Fruit fly (Drosophila melanogaster) whole organism, embryonic: Measurements from ENCODE around the gene Tailor.
A peak's percentile ranks its signal among the peaks of the same experiment; 100 is the strongest.

Source experiments
- CG10979 ChIP-seq: fragments of 200-800 bp; sonication (Bioruptor generic); optimal IDR thresholded peaks from 2 replicates; lab custom pipeline; 2018; ENCODE audit warnings: missing biosample characterization, mild to moderate bottlenecking, missing genetic modification characterization, moderate library complexity
- CG11504 ChIP-seq: fragments of 200-800 bp; sonication (Bioruptor generic); optimal IDR thresholded peaks from 3 replicates; lab custom pipeline; 2019; ENCODE audit warnings: missing biosample characterization, mild to moderate bottlenecking, missing genetic modification characterization, moderate library complexity
- CG12391 ChIP-seq: fragments of 200-800 bp; sonication (Bioruptor generic); optimal IDR thresholded peaks from 3 replicates; lab custom pipeline; 2018; ENCODE audit warnings: missing biosample characterization, mild to moderate bottlenecking, missing genetic modification characterization, moderate library complexity
- CG13424 ChIP-seq: fragments of 200-800 bp; sonication (Bioruptor generic); optimal IDR thresholded peaks from 2 replicates; lab custom pipeline; 2019; ENCODE audit warnings: missing biosample characterization, mild to moderate bottlenecking, missing genetic modification characterization, moderate library complexity
- CG14710 ChIP-seq: fragments of 200-800 bp; sonication (Bioruptor generic); optimal IDR thresholded peaks from 3 replicates; lab custom pipeline; 2019; ENCODE audit warnings: missing biosample characterization, mild to moderate bottlenecking, missing genetic modification characterization, moderate library complexity
- CG16813 ChIP-seq: fragments of 200-800 bp; sonication (Bioruptor generic); IDR thresholded peaks from 3 replicates; pipeline ENCODE4 v1.3.6; 2022; ENCODE audit warnings: missing biosample characterization, missing genetic modification characterization; ENCODE audit not compliant: partially characterized antibody
- CG17361 ChIP-seq: fragments of 200-800 bp; sonication (Bioruptor generic); IDR thresholded peaks from 3 replicates; pipeline ENCODE4 v1.3.6; 2022; ENCODE audit warnings: missing biosample characterization, missing genetic modification characterization
- CG17385 ChIP-seq: fragments of 200-800 bp; sonication (Bioruptor generic); optimal IDR thresholded peaks from 3 replicates; lab custom pipeline; 2018; ENCODE audit warnings: missing biosample characterization, mild to moderate bottlenecking, missing genetic modification characterization
- CG17829 ChIP-seq: fragments of 200-800 bp; optimal IDR thresholded peaks from 2 replicates; lab custom pipeline; 2019; ENCODE audit warnings: missing biosample characterization, mild to moderate bottlenecking, missing genetic modification characterization, moderate library complexity
- CG18262 ChIP-seq: fragments of 200-800 bp; optimal IDR thresholded peaks from 3 replicates; lab custom pipeline; 2019; ENCODE audit warnings: missing biosample characterization, mild to moderate bottlenecking, missing genetic modification characterization, moderate library complexity
- CG2120 ChIP-seq: fragments of 200-800 bp; sonication (Bioruptor generic); optimal IDR thresholded peaks from 3 replicates; lab custom pipeline; 2016; ENCODE audit warnings: missing biosample characterization, missing genetic modification characterization
- CG2712 ChIP-seq: fragments of 200-800 bp; optimal IDR thresholded peaks from 3 replicates; lab custom pipeline; 2019; ENCODE audit warnings: missing biosample characterization, mild to moderate bottlenecking, missing genetic modification characterization, moderate library complexity
- CG2875 ChIP-seq: fragments of 200-800 bp; sonication (Bioruptor generic); optimal IDR thresholded peaks from 2 replicates; lab custom pipeline; 2017; ENCODE audit warnings: missing biosample characterization, mild to moderate bottlenecking, missing genetic modification characterization, missing genetic modification reagents
- CG30403 ChIP-seq: fragments of 200-800 bp; sonication (Bioruptor generic); optimal IDR thresholded peaks from 3 replicates; lab custom pipeline; 2016; ENCODE audit warnings: missing biosample characterization, missing genetic modification characterization
- CG3065 ChIP-seq: fragments of 200-800 bp; sonication (Bioruptor generic); optimal IDR thresholded peaks from 2 replicates; lab custom pipeline; 2016; ENCODE audit warnings: missing biosample characterization, missing genetic modification characterization
- CG31441 ChIP-seq: fragments of 200-800 bp; sonication (Bioruptor generic); IDR thresholded peaks from 2 replicates; pipeline ENCODE4 v1.3.6; 2022; ENCODE audit warnings: missing biosample characterization, missing genetic modification characterization
- CG32532 ChIP-seq: fragments of 200-800 bp; sonication (Bioruptor generic); IDR thresholded peaks from 2 replicates; pipeline ENCODE4 v1.3.6; 2022; ENCODE audit warnings: missing biosample characterization, missing genetic modification characterization
- CG6254 ChIP-seq: fragments of 200-800 bp; sonication (Bioruptor generic); optimal IDR thresholded peaks from 3 replicates; lab custom pipeline; 2017; ENCODE audit warnings: mild to moderate bottlenecking, missing biosample characterization, missing genetic modification reagents, missing genetic modification characterization
- CG7556 ChIP-seq: fragments of 200-800 bp; sonication (Bioruptor generic); optimal IDR thresholded peaks from 2 replicates; lab custom pipeline; 2017; ENCODE audit warnings: missing biosample characterization, mild to moderate bottlenecking, missing genetic modification characterization
- CG8388 ChIP-seq: fragments of 200-800 bp; sonication (Bioruptor generic); optimal IDR thresholded peaks from 2 replicates; lab custom pipeline; 2019; ENCODE audit warnings: missing biosample characterization, mild to moderate bottlenecking, missing genetic modification characterization, moderate library complexity
- CG9215 ChIP-seq: fragments of 200-800 bp; sonication (Bioruptor generic); IDR thresholded peaks from 2 replicates; pipeline ENCODE4 v1.3.6; 2022; ENCODE audit warnings: missing biosample characterization, missing genetic modification characterization
- CG9817 ChIP-seq: fragments of 200-800 bp; sonication (Bioruptor generic); optimal IDR thresholded peaks from 2 replicates; lab custom pipeline; 2018; ENCODE audit warnings: missing biosample characterization, mild to moderate bottlenecking, missing genetic modification characterization, moderate library complexity
- Dip3 ChIP-seq: fragments of 200-800 bp; sonication (Bioruptor generic); optimal IDR thresholded peaks from 3 replicates; lab custom pipeline; 2016; ENCODE audit warnings: missing biosample characterization, missing genetic modification characterization
- E2f2 ChIP-seq: fragments of 200-800 bp; sonication (Bioruptor generic); IDR thresholded peaks from 2 replicates; pipeline ENCODE4 v1.3.6; 2022; ENCODE audit warnings: missing biosample characterization, missing genetic modification characterization
- Ets65A ChIP-seq: fragments of 200-800 bp; sonication (Bioruptor generic); peaks from one replicate; lab custom pipeline; 2016; ENCODE audit warnings: missing biosample characterization, missing genetic modification characterization
- Fer1 ChIP-seq: fragments of 200-800 bp; sonication (Bioruptor generic); optimal IDR thresholded peaks from 2 replicates; lab custom pipeline; 2017; ENCODE audit warnings: missing biosample characterization, mild to moderate bottlenecking, missing genetic modification characterization
- H15 ChIP-seq: fragments of 200-800 bp; sonication (Bioruptor generic); IDR thresholded peaks from 3 replicates; pipeline ENCODE4 v1.3.6; 2022; ENCODE audit warnings: missing biosample characterization, missing genetic modification characterization
- Hey ChIP-seq: fragments of 200-800 bp; sonication (Bioruptor generic); optimal IDR thresholded peaks from 3 replicates; lab custom pipeline; 2018; ENCODE audit warnings: missing biosample characterization, mild to moderate bottlenecking, missing genetic modification characterization
- HmgZ ChIP-seq: fragments of 200-800 bp; sonication (Bioruptor generic); optimal IDR thresholded peaks from 2 replicates; lab custom pipeline; 2018; ENCODE audit warnings: missing biosample characterization, mild to moderate bottlenecking, missing genetic modification characterization
- Max ChIP-seq: fragments of 200-800 bp; sonication (Bioruptor generic); optimal IDR thresholded peaks from 2 replicates; lab custom pipeline; 2016; ENCODE audit warnings: missing biosample characterization, mild to moderate bottlenecking, missing genetic modification characterization
- Med ChIP-seq: fragments of 200-800 bp; sonication (Bioruptor generic); peaks from one replicate; lab custom pipeline; 2016; ENCODE audit warnings: missing biosample characterization, missing genetic modification characterization, mild to moderate bottlenecking, inconsistent platforms, moderate library complexity
- Rfx ChIP-seq: fragments of 200-800 bp; sonication (Bioruptor generic); IDR thresholded peaks from 2 replicates; pipeline ENCODE4 v1.3.6; 2022; ENCODE audit warnings: missing biosample characterization, missing genetic modification characterization
- Scr ChIP-seq: fragments of 200-800 bp; sonication (Bioruptor generic); IDR thresholded peaks from 2 replicates; pipeline ENCODE4 v1.3.6; 2022; ENCODE audit warnings: missing biosample characterization, missing genetic modification characterization; ENCODE audit not compliant: partially characterized antibody
- ara ChIP-seq: fragments of 200-800 bp; sonication (Bioruptor generic); IDR thresholded peaks from 2 replicates; pipeline ENCODE4 v1.3.6; 2022; ENCODE audit warnings: missing biosample characterization, missing genetic modification characterization
- grau ChIP-seq: fragments of 200-800 bp; optimal IDR thresholded peaks from 3 replicates; lab custom pipeline; 2019; ENCODE audit warnings: missing biosample characterization, mild to moderate bottlenecking, missing genetic modification characterization, moderate library complexity
- hbn ChIP-seq: fragments of 200-800 bp; sonication (Bioruptor generic); IDR thresholded peaks from 2 replicates; pipeline ENCODE4 v1.3.6; 2022; ENCODE audit warnings: missing biosample characterization, missing genetic modification characterization; ENCODE audit not compliant: partially characterized antibody
- lilli ChIP-seq: fragments of 200-800 bp; sonication (Bioruptor generic); optimal IDR thresholded peaks from 3 replicates; lab custom pipeline; 2016; ENCODE audit warnings: missing biosample characterization, missing genetic modification characterization
- lov ChIP-seq, 2 experiments: fragments of 200-800 bp in 1 of 2; fragments of >200 bp in 1 of 2; sonication (Bioruptor generic) in 1 of 2; IDR thresholded peaks in 1 of 2; optimal IDR thresholded peaks in 1 of 2; 2 replicates in 1 of 2; 3 replicates in 1 of 2; pipeline versions ENCODE4 v1.3.6 to Lab custom; 2017 to 2022; ENCODE audit warnings: missing biosample characterization in 1 of 2, missing genetic modification characterization in 1 of 2
- luna ChIP-seq: fragments of 200-800 bp; sonication (Bioruptor generic); optimal IDR thresholded peaks from 2 replicates; lab custom pipeline; 2016; ENCODE audit warnings: missing biosample characterization, missing genetic modification characterization
- mam ChIP-seq: fragments of 200-800 bp; sonication (Bioruptor generic); optimal IDR thresholded peaks from 3 replicates; lab custom pipeline; 2016; ENCODE audit warnings: missing biosample characterization, missing genetic modification characterization
- nmo ChIP-seq: fragments of 200-800 bp; sonication (Bioruptor generic); optimal IDR thresholded peaks from 2 replicates; lab custom pipeline; 2018; ENCODE audit warnings: missing biosample characterization, mild to moderate bottlenecking, missing genetic modification characterization, moderate library complexity
- pzg ChIP-seq: fragments of 200-800 bp; sonication (Bioruptor generic); optimal IDR thresholded peaks from 3 replicates; lab custom pipeline; 2018; ENCODE audit warnings: missing biosample characterization, mild to moderate bottlenecking, missing genetic modification characterization, moderate library complexity
- sens ChIP-seq: fragments of 200-800 bp; sonication (Bioruptor generic); peaks from one replicate; lab custom pipeline; 2016; ENCODE audit warnings: missing biosample characterization, missing genetic modification characterization
- sim ChIP-seq: fragments of 200-800 bp; sonication (Bioruptor generic); IDR thresholded peaks from 2 replicates; pipeline ENCODE4 v1.3.6; 2022; ENCODE audit warnings: missing biosample characterization, missing genetic modification characterization
- sisA ChIP-seq: fragments of 200-800 bp; sonication (Bioruptor generic); IDR thresholded peaks from 2 replicates; pipeline ENCODE4 v1.3.6; 2022; ENCODE audit warnings: missing biosample characterization, missing genetic modification characterization
- sob ChIP-seq: fragments of 200-800 bp; sonication (Bioruptor generic); IDR thresholded peaks from 2 replicates; pipeline ENCODE4 v1.3.6; 2022; ENCODE audit warnings: missing biosample characterization, missing genetic modification characterization
- trem ChIP-seq: fragments of 200-800 bp; optimal IDR thresholded peaks from 3 replicates; lab custom pipeline; 2019; ENCODE audit warnings: missing biosample characterization, mild to moderate bottlenecking, missing genetic modification characterization, moderate library complexity
- unpg ChIP-seq: fragments of 200-800 bp; sonication (Bioruptor generic); optimal IDR thresholded peaks from 3 replicates; lab custom pipeline; 2018; ENCODE audit warnings: missing biosample characterization, mild to moderate bottlenecking, missing genetic modification characterization, moderate library complexity
- usp ChIP-seq: fragments of >200 bp; optimal IDR thresholded peaks from 2 replicates; lab custom pipeline; 2017; ENCODE audit warnings: missing biosample characterization, missing genetic modification characterization
- vvl ChIP-seq: fragments of 200-800 bp; sonication (Bioruptor generic); IDR thresholded peaks from 2 replicates; pipeline ENCODE4 v1.3.6; 2022; ENCODE audit warnings: missing biosample characterization, missing genetic modification characterization

Tailor gene

dm6 chr3R:7093592-7093991, 7.7 kb upstream of the Tailor start (continued):
- no peak for TF ChIP-seq lov (optimal IDR thresholded peaks at IDR 0.05; lab: Kevin White, UChicago)
- no peak for TF ChIP-seq lov (GFP tag; IDR thresholded peaks at IDR 0.05; lab: Robert Waterston, UW)
- 0 out of 2 replicates have a peak, but pooled peaks have one; percentile 12 for TF ChIP-seq sisA
- TF ChIP-seq CG16813 (GFP tag; lab: Robert Waterston, UW), result no peak
- TF ChIP-seq CG13424 (tag; lab: Kevin White, UChicago), result peak; percentile 2
- peak; percentile 32 for TF ChIP-seq pzg
- TF ChIP-seq CG17829 (tag; lab: Kevin White, UChicago), result peak; percentile 12
- TF ChIP-seq CG2120 (GFP tag; lab: Kevin White, UChicago), result peak; percentile 37
- TF ChIP-seq trem, result peak; percentile 27
- peak; percentile 31 for TF ChIP-seq grau (tag; lab: Kevin White, UChicago)
- TF ChIP-seq CG32532 (GFP tag; lab: Robert Waterston, UW), result peak; percentile 60
- peak; percentile 63 for TF ChIP-seq sob (GFP tag; lab: Robert Waterston, UW)
- peak; percentile 17 for TF ChIP-seq CG9817 (tag; lab: Kevin White, UChicago)
- TF ChIP-seq Dip3, result no peak
- peak; percentile 50; the same call in 1 of the 3 replicates for TF ChIP-seq H15
- TF ChIP-seq CG31441 (GFP tag; lab: Robert Waterston, UW), result peak; percentile 71
- TF ChIP-seq luna (GFP tag; lab: Kevin White, UChicago), result no peak
- peak; percentile 32 for TF ChIP-seq nmo (GFP tag; lab: Kevin White, UChicago)
- TF ChIP-seq CG2875, result no peak
- TF ChIP-seq Scr (GFP tag; lab: Robert Waterston, UW), result peak; percentile 45
- TF ChIP-seq HmgZ, result peak; percentile 14
- peak; percentile 47 for TF ChIP-seq CG12391 (tag; lab: Kevin White, UChicago)
- no peak for TF ChIP-seq sim
- TF ChIP-seq CG17385 (GFP tag; lab: Kevin White, UChicago), result peak; percentile 5
- TF ChIP-seq ara (GFP tag; lab: Robert Waterston, UW), result peak; percentile 19; the same call in 1 of the 2 replicates
- peak; percentile 30 for TF ChIP-seq CG14710 (tag; lab: Kevin White, UChicago)
- peak; percentile 42; the same call in 1 of the 3 replicates for TF ChIP-seq CG17361 (GFP tag; lab: Robert Waterston, UW)
- TF ChIP-seq Hey (tag; lab: Kevin White, UChicago), result no peak
- TF ChIP-seq hbn, result no peak
- TF ChIP-seq Max, result peak; percentile 24
- TF ChIP-seq lilli, result peak; percentile 53
- no peak for TF ChIP-seq Ets65A (GFP tag; lab: Kevin White, UChicago)
- TF ChIP-seq Fer1, result peak; percentile 8
- TF ChIP-seq Med, result peak; percentile 66
- TF ChIP-seq sens (GFP tag; lab: Kevin White, UChicago), result peak; percentile 80
- no peak for TF ChIP-seq CG7556 (GFP tag; lab: Kevin White, UChicago)
- TF ChIP-seq CG3065, result no peak
- TF ChIP-seq CG6254 (GFP tag; lab: Kevin White, UChicago), result peak; percentile 10
- peak; percentile 99 for TF ChIP-seq CG8388
- TF ChIP-seq mam (GFP tag; lab: Kevin White, UChicago), result peak; percentile 10
- peak; percentile 22 for TF ChIP-seq CG10979 (tag; lab: Kevin White, UChicago)
- TF ChIP-seq CG9215 (GFP tag; lab: Robert Waterston, UW), result peak; percentile 16; the same call in 1 of the 2 replicates
- 0 out of 2 replicates have a peak, but pooled peaks have one; percentile 7 for TF ChIP-seq vvl (GFP tag; lab: Robert Waterston, UW)
- peak; percentile 26; the same call in 1 of the 2 replicates for TF ChIP-seq E2f2
- peak; percentile 25 for TF ChIP-seq CG30403
- peak; percentile 28 for TF ChIP-seq CG18262 (tag; lab: Kevin White, UChicago)
- TF ChIP-seq usp (GFP tag; lab: Kevin White, UChicago), result no peak
- TF ChIP-seq Rfx (GFP tag; lab: Robert Waterston, UW), result peak; percentile 43; the same call in 1 of the 2 replicates
- TF ChIP-seq CG11504 (tag; lab: Kevin White, UChicago), result peak; percentile 46
- peak; percentile 8 for TF ChIP-seq unpg (GFP tag; lab: Kevin White, UChicago)
- TF ChIP-seq CG2712 (tag; lab: Kevin White, UChicago), result peak; percentile 44
